Worm (Caenorhabditis elegans) whole organism, L4 larva: ENCODE results near the gene pars-1.

Experiments
- F49E8.2 ChIP-seq: sonication (generic microtip); optimal IDR thresholded peaks from 2 replicates; lab custom pipeline; 2016; ENCODE audit warnings: missing compliant biosample characterization, mild to moderate bottlenecking, missing genetic modification characterization, borderline replicate concordance
- T26A8.4 ChIP-seq: fragments of 200-800 bp; sonication (Bioruptor generic); IDR thresholded peaks from 2 replicates; pipeline ENCODE4 v1.3.6; 2022; ENCODE audit warnings: missing genetic modification characterization, missing compliant biosample characterization
- Y105C5A.15 ChIP-seq: fragments of 200-800 bp; sonication (Bioruptor generic); IDR thresholded peaks from 2 replicates; pipeline ENCODE4 v1.3.6; 2022; ENCODE audit warnings: missing genetic modification characterization, missing compliant biosample characterization
- Y48G9A.11 ChIP-seq: fragments of 200-800 bp; sonication (Bioruptor generic); IDR thresholded peaks from 2 replicates; pipeline ENCODE4 v1.3.6; 2022; ENCODE audit warnings: missing genetic modification reagents, missing genetic modification characterization, missing compliant biosample characterization
- Y5F2A.4 ChIP-seq: fragments of 200-800 bp; sonication (Bioruptor generic); optimal IDR thresholded peaks from 2 replicates; lab custom pipeline; 2018; ENCODE audit warnings: mild to moderate bottlenecking, missing genetic modification characterization, missing compliant biosample characterization
- ZK337.2 ChIP-seq: fragments of 200-800 bp; sonication (Bioruptor generic); IDR thresholded peaks from 2 replicates; pipeline ENCODE4 v1.3.6; 2022; ENCODE audit warnings: missing genetic modification reagents, missing genetic modification characterization, missing compliant biosample characterization
- ZK546.5 ChIP-seq, 2 experiments: sonication (generic microtip); optimal IDR thresholded peaks; 2 replicates each; lab custom pipeline; 2017; ENCODE audit warnings: missing biosample characterization in 2 of 2, missing genetic modification characterization in 2 of 2
- aha-1 ChIP-seq: fragments of 150-350 bp; peaks from one replicate; lab custom pipeline; 2014; ENCODE audit warnings: missing biosample characterization, missing genetic modification characterization
- arid-1 ChIP-seq: fragments of 200-800 bp; sonication (Bioruptor generic); conservative IDR thresholded peaks from 2 replicates; pipeline ENCODE4 v1.3.6; 2022; ENCODE audit warnings: missing genetic modification reagents, missing genetic modification characterization, missing compliant biosample characterization
- ceh-44 ChIP-seq: fragments of 200-800 bp; sonication (Bioruptor generic); IDR thresholded peaks from 2 replicates; pipeline ENCODE4 v1.3.6; 2022; ENCODE audit warnings: missing genetic modification reagents, missing genetic modification characterization, missing compliant biosample characterization
- ceh-62 ChIP-seq: sonication (generic microtip); optimal IDR thresholded peaks from 2 replicates; lab custom pipeline; 2017; ENCODE audit warnings: missing biosample characterization, missing genetic modification characterization
- cey-2 ChIP-seq: sonication (generic microtip); optimal IDR thresholded peaks from 3 replicates; lab custom pipeline; 2017; ENCODE audit warnings: missing genetic modification characterization, mild to moderate bottlenecking, missing compliant biosample characterization, antibody characterized with exemption, borderline replicate concordance; ENCODE audit not compliant: insufficient read depth
- daf-16 ChIP-seq, 3 experiments: sonication (generic microtip); optimal IDR thresholded peaks; 2 replicates each; lab custom pipeline; 2016 to 2017; ENCODE audit warnings: missing genetic modification characterization in 3 of 3, missing genetic modification reagents in 3 of 3, mild to moderate bottlenecking in 2 of 3, missing compliant biosample characterization in 2 of 3, missing biosample characterization in 1 of 3, moderate library complexity in 1 of 3
- dpl-1 ChIP-seq: fragments of 150-350 bp; optimal IDR thresholded peaks from 2 replicates; lab custom pipeline; 2014; ENCODE audit warnings: missing biosample characterization, missing genetic modification reagents, missing genetic modification characterization
- duxl-1 ChIP-seq: sonication (generic microtip); optimal IDR thresholded peaks from 2 replicates; lab custom pipeline; 2016; ENCODE audit warnings: mild to moderate bottlenecking, missing genetic modification characterization, moderate library complexity, missing compliant biosample characterization; ENCODE audit not compliant: poor library complexity
- dve-1 ChIP-seq: sonication (generic microtip); optimal IDR thresholded peaks from 2 replicates; lab custom pipeline; 2017; ENCODE audit warnings: antibody characterized with exemption, mild to moderate bottlenecking, missing genetic modification characterization, missing compliant biosample characterization; ENCODE audit not compliant: insufficient read depth
- egl-43 ChIP-seq: fragments of 200-800 bp; sonication (Bioruptor generic); IDR thresholded peaks from 2 replicates; pipeline ENCODE4 v1.3.6; 2022; ENCODE audit warnings: missing genetic modification reagents, missing genetic modification characterization, missing compliant biosample characterization
- hlh-11 ChIP-seq: fragments of 200-800 bp; sonication (Bioruptor generic); optimal IDR thresholded peaks from 2 replicates; lab custom pipeline; 2018; ENCODE audit warnings: mild to moderate bottlenecking, missing genetic modification characterization, missing compliant biosample characterization
- hlh-30 ChIP-seq: sonication (generic microtip); optimal IDR thresholded peaks from 2 replicates; lab custom pipeline; 2017; ENCODE audit warnings: antibody characterized with exemption, mild to moderate bottlenecking, missing genetic modification characterization, missing compliant biosample characterization; ENCODE audit not compliant: insufficient read depth
- lin-15B ChIP-seq: fragments of 150-350 bp; sonication (generic microtip); optimal IDR thresholded peaks from 3 replicates; lab custom pipeline; 2014; ENCODE audit warnings: missing biosample characterization, missing genetic modification characterization
- lin-38 ChIP-seq: fragments of 200-800 bp; sonication (Bioruptor generic); IDR thresholded peaks from 2 replicates; pipeline ENCODE4 v1.3.6; 2022; ENCODE audit warnings: missing genetic modification reagents, missing genetic modification characterization, missing compliant biosample characterization
- lsy-2 ChIP-seq, 2 experiments: fragments of 150-350 bp in 1 of 2; sonication (generic microtip) in 1 of 2; optimal IDR thresholded peaks; 2 replicates each; lab custom pipeline; 2014 to 2017; ENCODE audit warnings: missing biosample characterization in 2 of 2, missing genetic modification characterization in 2 of 2
- mdl-1 ChIP-seq, 2 experiments: fragments of 150-350 bp in 1 of 2; sonication (generic microtip) in 1 of 2; optimal IDR thresholded peaks; 2 replicates each; lab custom pipeline; 2014 to 2017; ENCODE audit warnings: missing biosample characterization in 2 of 2, missing genetic modification characterization in 2 of 2
- mdt-29 ChIP-seq: fragments of 200-800 bp; sonication (Bioruptor generic); IDR thresholded peaks from 2 replicates; pipeline ENCODE4 v1.3.6; 2022; ENCODE audit warnings: missing genetic modification reagents, missing genetic modification characterization, missing compliant biosample characterization
- mep-1 ChIP-seq: fragments of 150-350 bp; sonication (generic microtip); optimal IDR thresholded peaks from 3 replicates; lab custom pipeline; 2014; ENCODE audit warnings: missing biosample characterization, missing genetic modification characterization
- mes-2 ChIP-seq: sonication (generic microtip); optimal IDR thresholded peaks from 2 replicates; lab custom pipeline; 2016; ENCODE audit warnings: missing genotype, mild to moderate bottlenecking, missing genetic modification characterization, missing compliant biosample characterization; ENCODE audit not compliant: poor library complexity, severe bottlenecking
- mxl-3 ChIP-seq: fragments of 200-800 bp; sonication (Bioruptor generic); optimal IDR thresholded peaks from 2 replicates; lab custom pipeline; 2018; ENCODE audit warnings: mild to moderate bottlenecking, missing genetic modification characterization, missing compliant biosample characterization
- nhr-11 ChIP-seq: fragments of 150-350 bp; optimal IDR thresholded peaks from 2 replicates; lab custom pipeline; 2014; ENCODE audit warnings: missing biosample characterization, missing genetic modification characterization
- nhr-42 ChIP-seq: fragments of 200-800 bp; sonication (Bioruptor generic); IDR thresholded peaks from 2 replicates; pipeline ENCODE4 v1.3.6; 2022; ENCODE audit warnings: missing genetic modification characterization, missing compliant biosample characterization
- nhr-48 ChIP-seq: sonication (generic microtip); optimal IDR thresholded peaks from 2 replicates; lab custom pipeline; 2016; ENCODE audit warnings: mild to moderate bottlenecking, missing genetic modification characterization, missing compliant biosample characterization
- nhr-77 ChIP-seq: fragments of 150-350 bp; optimal IDR thresholded peaks from 2 replicates; lab custom pipeline; 2014; ENCODE audit warnings: missing biosample characterization, missing genetic modification characterization
- pha-4 ChIP-seq, 2 experiments: fragments of 150-350 bp in 1 of 2; fragments of 200-800 bp in 1 of 2; sonication (Bioruptor generic) in 1 of 2; IDR thresholded peaks in 1 of 2; optimal IDR thresholded peaks in 1 of 2; 2 replicates each; pipeline versions ENCODE4 v1.3.6 to Lab custom; 2014 to 2022; ENCODE audit warnings: missing genetic modification characterization in 2 of 2, missing genetic modification reagents in 2 of 2, missing biosample characterization in 1 of 2, missing compliant biosample characterization in 1 of 2
- rbr-2 ChIP-seq: sonication (generic microtip); optimal IDR thresholded peaks from 2 replicates; lab custom pipeline; 2016; ENCODE audit warnings: missing genotype, missing genetic modification characterization, missing compliant biosample characterization
- skn-1 ChIP-seq: fragments of 150-350 bp; optimal IDR thresholded peaks from 2 replicates; lab custom pipeline; 2014; ENCODE audit warnings: missing biosample characterization, missing genetic modification characterization
- vab-7 ChIP-seq: fragments of 200-800 bp; sonication (Bioruptor generic); IDR thresholded peaks from 2 replicates; pipeline ENCODE4 v1.3.6; 2022; ENCODE audit warnings: missing genetic modification reagents, missing genetic modification characterization, missing compliant biosample characterization
- zag-1 ChIP-seq: fragments of 150-350 bp; optimal IDR thresholded peaks from 2 replicates; lab custom pipeline; 2014; ENCODE audit warnings: missing biosample characterization, missing genetic modification characterization
- zfp-3 ChIP-seq: fragments of 200-800 bp; sonication (Bioruptor generic); conservative IDR thresholded peaks from 2 replicates; pipeline ENCODE4 v1.3.6; 2022; ENCODE audit warnings: missing genetic modification reagents, missing genetic modification characterization, missing compliant biosample characterization

Gene pars-1

ce11 chrIII:7232782-7233181 lies 6.0 kb upstream of the pars-1 start, which contains the start of gene adr-2:
TSS of gene adr-2 (minus strand) at chrIII:7232882.
- no peak for TF ChIP-seq zfp-3 (GFP tag; lab: Robert Waterston, UW)
- TF ChIP-seq ZK546.5 (tag; optimal IDR thresholded peaks at IDR 0.05; lab: Kevin White, UChicago) = no peak
- TF ChIP-seq nhr-77 = no peak
- TF ChIP-seq ceh-62 = no peak
- TF ChIP-seq ZK337.2 = no peak
- no peak for TF ChIP-seq nhr-48 (tag; lab: Kevin White, UChicago)
- no peak for TF ChIP-seq nhr-42
- TF ChIP-seq cey-2 (tag; lab: Kevin White, UChicago) = no peak
- no peak for TF ChIP-seq T26A8.4 (GFP tag; lab: Robert Waterston, UW)
- TF ChIP-seq arid-1 (GFP tag; lab: Robert Waterston, UW) = no peak
- no peak for TF ChIP-seq vab-7 (GFP tag; lab: Robert Waterston, UW)
- no peak for TF ChIP-seq lin-15B (tag; lab: Kevin White, UChicago)
- no peak for TF ChIP-seq F49E8.2 (tag; lab: Kevin White, UChicago)
- TF ChIP-seq ceh-44 = no peak
- TF ChIP-seq mdt-29 (GFP tag; lab: Robert Waterston, UW) = no peak
- TF ChIP-seq Y48G9A.11 = no peak

ce11 chrIII:7234148-7234547 lies 4.7 kb upstream of the pars-1 start, which contains the start of gene ndus-8:
TSS of gene ndus-8 (minus strand) at chrIII:7234202.
- no peak for TF ChIP-seq daf-16 (GFP tag; optimal IDR thresholded peaks at IDR 0.05; lab: Kevin White, UChicago)
- peak; percentile 40 for TF ChIP-seq daf-16 (tag; optimal IDR thresholded peaks at IDR 0.05; lab: Kevin White, UChicago)
- TF ChIP-seq Y5F2A.4 (GFP tag; lab: Kevin White, UChicago) = no peak
- TF ChIP-seq hlh-11 = peak; percentile 39
- no peak for TF ChIP-seq skn-1 (tag; lab: Kevin White, UChicago)
- TF ChIP-seq lin-38 (GFP tag; lab: Robert Waterston, UW) = peak; percentile 60
- no peak for TF ChIP-seq egl-43 (GFP tag; lab: Robert Waterston, UW)
- no peak for TF ChIP-seq nhr-11 (tag; lab: Kevin White, UChicago)
- TF ChIP-seq Y105C5A.15 (GFP tag; lab: Robert Waterston, UW) = no peak
- peak; percentile 82 for TF ChIP-seq mes-2 (tag; lab: Kevin White, UChicago)
- TF ChIP-seq hlh-30 (tag; lab: Kevin White, UChicago) = peak; percentile 35
- peak; percentile 18 for TF ChIP-seq duxl-1 (tag; lab: Kevin White, UChicago)
- no peak for TF ChIP-seq zag-1 (tag; lab: Kevin White, UChicago)
- peak; percentile 51 for TF ChIP-seq aha-1 (tag; lab: Kevin White, UChicago)
- peak; percentile 62 for TF ChIP-seq mep-1 (tag; lab: Kevin White, UChicago)
- 0 out of 2 replicates have a peak, but pooled peaks have one; percentile 19 for TF ChIP-seq arid-1 (GFP tag; lab: Robert Waterston, UW)
- peak; percentile 78 for TF ChIP-seq dpl-1 (GFP tag; lab: Kevin White, UChicago)
- TF ChIP-seq mdl-1 (tag; optimal IDR thresholded peaks at IDR 0.05; lab: Kevin White, UChicago) = no peak
- TF ChIP-seq pha-4 (GFP tag; IDR thresholded peaks at IDR 0.05; lab: Robert Waterston, UW) = no peak
- peak; percentile 43 for TF ChIP-seq pha-4 (tag; optimal IDR thresholded peaks at IDR 0.05; lab: Kevin White, UChicago)
- TF ChIP-seq dve-1 = peak; percentile 62
- TF ChIP-seq rbr-2 = peak; percentile 44
- TF ChIP-seq mxl-3 (GFP tag; lab: Kevin White, UChicago) = no peak
- peak in 1 of 2 experiments; percentile 89 for TF ChIP-seq lsy-2 (tag; optimal IDR thresholded peaks at IDR 0.05; lab: Kevin White, UChicago)
- peak; percentile 5 for TF ChIP-seq nhr-77
- TF ChIP-seq vab-7 (GFP tag; lab: Robert Waterston, UW) = no peak
